Fruit fly (Drosophila melanogaster) whole organism, embryonic: ENCODE results near the gene pico.

Source experiments
- Bteb2 ChIP-seq: fragments of 200-800 bp; sonication (Bioruptor generic); optimal IDR thresholded peaks from 2 replicates; lab custom pipeline; 2016; ENCODE audit warnings: missing biosample characterization, missing genetic modification characterization
- CG10366 ChIP-seq: fragments of 200-800 bp; sonication (Bioruptor generic); IDR thresholded peaks from 2 replicates; pipeline ENCODE4 v1.3.6; 2022; ENCODE audit warnings: missing biosample characterization, missing genetic modification characterization
- CG10979 ChIP-seq: fragments of 200-800 bp; sonication (Bioruptor generic); optimal IDR thresholded peaks from 2 replicates; lab custom pipeline; 2018; ENCODE audit warnings: missing biosample characterization, mild to moderate bottlenecking, missing genetic modification characterization, moderate library complexity
- CG1233 ChIP-seq: fragments of 200-800 bp; sonication (Bioruptor generic); optimal IDR thresholded peaks from 4 replicates; lab custom pipeline; 2018; ENCODE audit warnings: missing biosample characterization, mild to moderate bottlenecking, missing genetic modification characterization
- CG13775 ChIP-seq: fragments of 200-800 bp; sonication (Bioruptor generic); optimal IDR thresholded peaks from 3 replicates; lab custom pipeline; 2017; ENCODE audit warnings: missing biosample characterization, mild to moderate bottlenecking, missing genetic modification characterization
- CG14710 ChIP-seq: fragments of 200-800 bp; sonication (Bioruptor generic); optimal IDR thresholded peaks from 3 replicates; lab custom pipeline; 2019; ENCODE audit warnings: missing biosample characterization, mild to moderate bottlenecking, missing genetic modification characterization, moderate library complexity
- CG15073 ChIP-seq: fragments of 200-800 bp; sonication (Bioruptor generic); optimal IDR thresholded peaks from 2 replicates; lab custom pipeline; 2016; ENCODE audit warnings: missing biosample characterization, missing genetic modification characterization
- CG15601 ChIP-seq: fragments of 200-800 bp; sonication (Bioruptor generic); optimal IDR thresholded peaks from 3 replicates; lab custom pipeline; 2019; ENCODE audit warnings: missing biosample characterization, mild to moderate bottlenecking, missing genetic modification characterization, moderate library complexity
- CG1647 ChIP-seq: fragments of 200-800 bp; sonication (Bioruptor generic); optimal IDR thresholded peaks from 3 replicates; lab custom pipeline; 2016; ENCODE audit warnings: missing biosample characterization, missing genetic modification characterization
- CG17359 ChIP-seq: fragments of 200-800 bp; sonication (Bioruptor generic); optimal IDR thresholded peaks from 3 replicates; lab custom pipeline; 2018; ENCODE audit warnings: missing biosample characterization, mild to moderate bottlenecking, missing genetic modification characterization, moderate library complexity
- CG17829 ChIP-seq: fragments of 200-800 bp; optimal IDR thresholded peaks from 2 replicates; lab custom pipeline; 2019; ENCODE audit warnings: missing biosample characterization, mild to moderate bottlenecking, missing genetic modification characterization, moderate library complexity
- CG2678 ChIP-seq: fragments of 200-800 bp; sonication (Bioruptor generic); optimal IDR thresholded peaks from 3 replicates; lab custom pipeline; 2019; ENCODE audit warnings: missing biosample characterization, mild to moderate bottlenecking, missing genetic modification characterization, moderate library complexity
- CG30403 ChIP-seq: fragments of 200-800 bp; sonication (Bioruptor generic); optimal IDR thresholded peaks from 3 replicates; lab custom pipeline; 2016; ENCODE audit warnings: missing biosample characterization, missing genetic modification characterization
- CG3163 ChIP-seq: fragments of 200-800 bp; sonication (Bioruptor generic); optimal IDR thresholded peaks from 3 replicates; lab custom pipeline; 2016; ENCODE audit warnings: missing biosample characterization, missing genetic modification characterization
- CG3726 ChIP-seq: fragments of 200-800 bp; sonication (Bioruptor generic); IDR thresholded peaks from 3 replicates; pipeline ENCODE4, ENCODE4 v1.3.6; 2022; ENCODE audit warnings: missing biosample characterization, missing genetic modification characterization
- CG3838 ChIP-seq: fragments of 200-800 bp; sonication (Bioruptor generic); optimal IDR thresholded peaks from 3 replicates; lab custom pipeline; 2016; ENCODE audit warnings: missing biosample characterization, missing genetic modification characterization
- CG43689 ChIP-seq: fragments of 200-800 bp; sonication (Bioruptor generic); IDR thresholded peaks from 2 replicates; pipeline ENCODE4 v1.3.6; 2022; ENCODE audit warnings: missing biosample characterization, missing genetic modification characterization
- CG4617 ChIP-seq: fragments of 200-800 bp; sonication (Bioruptor generic); optimal IDR thresholded peaks from 3 replicates; lab custom pipeline; 2016; ENCODE audit warnings: missing biosample characterization, missing genetic modification characterization, borderline replicate concordance
- CG5180 ChIP-seq: fragments of 200-800 bp; sonication (Bioruptor generic); optimal IDR thresholded peaks from 3 replicates; lab custom pipeline; 2017; ENCODE audit warnings: missing biosample characterization, missing genetic modification characterization, mild to moderate bottlenecking, moderate library complexity, missing genetic modification reagents
- CG5953 ChIP-seq: fragments of 200-800 bp; sonication (Bioruptor generic); IDR thresholded peaks from 2 replicates; pipeline ENCODE4 v1.3.6; 2022; ENCODE audit warnings: missing biosample characterization, missing genetic modification characterization
- CG9932 ChIP-seq: fragments of 200-800 bp; sonication (Bioruptor generic); IDR thresholded peaks from 2 replicates; pipeline ENCODE4 v1.3.6; 2022; ENCODE audit warnings: missing biosample characterization, missing genetic modification characterization
- Camta ChIP-seq: fragments of 200-800 bp; sonication (Bioruptor generic); optimal IDR thresholded peaks from 2 replicates; lab custom pipeline; 2016; ENCODE audit warnings: missing biosample characterization, missing genetic modification characterization
- D19A ChIP-seq: fragments of 200-800 bp; optimal IDR thresholded peaks from 3 replicates; lab custom pipeline; 2019; ENCODE audit warnings: missing biosample characterization, mild to moderate bottlenecking, missing genetic modification characterization, moderate library complexity
- Dad ChIP-seq: fragments of 200-800 bp; sonication (Bioruptor generic); optimal IDR thresholded peaks from 3 replicates; lab custom pipeline; 2016; ENCODE audit warnings: missing biosample characterization, missing genetic modification characterization
- Doc2 ChIP-seq: fragments of 200-800 bp; sonication (Bioruptor generic); IDR thresholded peaks from 2 replicates; pipeline ENCODE4 v1.3.6; 2022; ENCODE audit warnings: missing biosample characterization, missing genetic modification characterization
- Drgx ChIP-seq: fragments of 200-800 bp; sonication (Bioruptor generic); IDR thresholded peaks from 2 replicates; pipeline ENCODE4 v1.3.6; 2022; ENCODE audit warnings: missing biosample characterization, missing genetic modification characterization
- Ets97D ChIP-seq: fragments of 200-800 bp; sonication (Bioruptor generic); optimal IDR thresholded peaks from 3 replicates; lab custom pipeline; 2016; ENCODE audit warnings: missing biosample characterization, missing genetic modification characterization
- Fer2 ChIP-seq: fragments of 200-800 bp; sonication (Bioruptor generic); optimal IDR thresholded peaks from 2 replicates; lab custom pipeline; 2018; ENCODE audit warnings: missing biosample characterization, mild to moderate bottlenecking, missing genetic modification characterization, moderate library complexity
- H15 ChIP-seq: fragments of 200-800 bp; sonication (Bioruptor generic); IDR thresholded peaks from 3 replicates; pipeline ENCODE4 v1.3.6; 2022; ENCODE audit warnings: missing biosample characterization, missing genetic modification characterization
- HLH3B ChIP-seq: fragments of 200-800 bp; sonication (Bioruptor generic); IDR thresholded peaks from 2 replicates; pipeline ENCODE4 v1.3.6; 2022; ENCODE audit warnings: missing biosample characterization, missing genetic modification characterization
- Hand ChIP-seq: fragments of 200-800 bp; sonication (Bioruptor generic); optimal IDR thresholded peaks from 2 replicates; lab custom pipeline; 2017; ENCODE audit warnings: mild to moderate bottlenecking, missing biosample characterization, missing genetic modification reagents, missing genetic modification characterization
- HmgZ ChIP-seq: fragments of 200-800 bp; sonication (Bioruptor generic); optimal IDR thresholded peaks from 2 replicates; lab custom pipeline; 2018; ENCODE audit warnings: missing biosample characterization, mild to moderate bottlenecking, missing genetic modification characterization
- Hr51 ChIP-seq, 2 experiments: fragments of 200-800 bp; sonication (Bioruptor generic); optimal IDR thresholded peaks; 2 replicates in 1 of 2; 3 replicates in 1 of 2; lab custom pipeline; 2016 to 2018; ENCODE audit warnings: missing biosample characterization in 2 of 2, missing genetic modification characterization in 2 of 2, mild to moderate bottlenecking in 1 of 2, moderate library complexity in 1 of 2
- Nf-YB ChIP-seq: fragments of 200-800 bp; sonication (Bioruptor generic); optimal IDR thresholded peaks from 3 replicates; lab custom pipeline; 2019; ENCODE audit warnings: missing biosample characterization, mild to moderate bottlenecking, missing genetic modification characterization, moderate library complexity
- Oli ChIP-seq: fragments of 200-800 bp; sonication (Bioruptor generic); optimal IDR thresholded peaks from 2 replicates; lab custom pipeline; 2018; ENCODE audit warnings: missing biosample characterization, mild to moderate bottlenecking, missing genetic modification characterization, moderate library complexity
- Optix ChIP-seq: fragments of 200-800 bp; sonication (Bioruptor generic); IDR thresholded peaks from 3 replicates; pipeline ENCODE4 v1.3.6; 2022; ENCODE audit warnings: missing biosample characterization, missing genetic modification characterization
- PHDP ChIP-seq: fragments of 200-800 bp; sonication (Bioruptor generic); optimal IDR thresholded peaks from 3 replicates; lab custom pipeline; 2018; ENCODE audit warnings: missing biosample characterization, mild to moderate bottlenecking, missing genetic modification characterization, moderate library complexity
- Ssrp ChIP-seq: fragments of 200-800 bp; sonication (Bioruptor generic); optimal IDR thresholded peaks from 2 replicates; lab custom pipeline; 2018; ENCODE audit warnings: missing biosample characterization, mild to moderate bottlenecking, missing genetic modification characterization, moderate library complexity
- TFAM ChIP-seq: fragments of 200-800 bp; sonication (Bioruptor generic); optimal IDR thresholded peaks from 2 replicates; lab custom pipeline; 2017; ENCODE audit warnings: missing biosample characterization, missing genetic modification characterization, inconsistent platforms
- ac ChIP-seq: fragments of 200-800 bp; sonication (Bioruptor generic); optimal IDR thresholded peaks from 3 replicates; lab custom pipeline; 2017; ENCODE audit warnings: missing biosample characterization, mild to moderate bottlenecking, missing genetic modification characterization
- bab2 ChIP-seq: fragments of 200-800 bp; sonication (Bioruptor generic); optimal IDR thresholded peaks from 2 replicates; lab custom pipeline; 2016; ENCODE audit warnings: missing biosample characterization, missing genetic modification characterization
- da ChIP-seq: fragments of 200-800 bp; sonication (Bioruptor generic); optimal IDR thresholded peaks from 2 replicates; lab custom pipeline; 2016; ENCODE audit warnings: missing biosample characterization, missing genetic modification characterization
- dpn ChIP-seq, 2 experiments: fragments of 200-800 bp; sonication (Bioruptor generic); optimal IDR thresholded peaks; 3 replicates each; lab custom pipeline; 2016; ENCODE audit warnings: missing biosample characterization in 2 of 2, missing genetic modification characterization in 2 of 2
- gcm ChIP-seq: fragments of 200-800 bp; sonication (Bioruptor generic); optimal IDR thresholded peaks from 2 replicates; lab custom pipeline; 2019; ENCODE audit warnings: missing biosample characterization, mild to moderate bottlenecking, missing genetic modification characterization, moderate library complexity
- hth ChIP-seq: fragments of >200 bp; optimal IDR thresholded peaks from 2 replicates; lab custom pipeline; 2017; ENCODE audit warnings: inconsistent platforms
- mirr ChIP-seq: fragments of 200-800 bp; sonication (Bioruptor generic); optimal IDR thresholded peaks from 3 replicates; lab custom pipeline; 2018; ENCODE audit warnings: missing biosample characterization, mild to moderate bottlenecking, missing genetic modification characterization
- mld ChIP-seq: fragments of 200-800 bp; sonication (Bioruptor generic); IDR thresholded peaks from 3 replicates; pipeline ENCODE4 v1.3.6; 2022; ENCODE audit warnings: missing biosample characterization, missing genetic modification characterization; ENCODE audit not compliant: partially characterized antibody
- nerfin-2 ChIP-seq: fragments of 200-800 bp; sonication (Bioruptor generic); IDR thresholded peaks from 2 replicates; pipeline ENCODE4 v1.3.6; 2022; ENCODE audit warnings: missing biosample characterization, missing genetic modification characterization; ENCODE audit not compliant: partially characterized antibody
- phol ChIP-seq: fragments of 200-800 bp; sonication (Bioruptor generic); optimal IDR thresholded peaks from 3 replicates; lab custom pipeline; 2018; ENCODE audit warnings: missing biosample characterization, mild to moderate bottlenecking, missing genetic modification characterization, moderate library complexity
- rib ChIP-seq: fragments of 200-800 bp; sonication (Bioruptor generic); IDR thresholded peaks from 2 replicates; pipeline ENCODE4 v1.3.6; 2022; ENCODE audit warnings: missing biosample characterization, missing genetic modification characterization
- seq ChIP-seq: fragments of 200-800 bp; sonication (Bioruptor generic); IDR thresholded peaks from 2 replicates; pipeline ENCODE4 v1.3.6; 2022; ENCODE audit warnings: missing biosample characterization, missing genetic modification characterization

pico gene

dm6 chrX:19875059-19875458 lies 23.2 kb upstream of the pico start (continued):
- no peak for TF ChIP-seq H15
- TF ChIP-seq Ssrp (tag; lab: Kevin White, UChicago) = peak; percentile 39
- no peak for TF ChIP-seq Doc2 (GFP tag; lab: Robert Waterston, UW)
- TF ChIP-seq CG2678 = peak; percentile 53
- TF ChIP-seq HmgZ (tag; lab: Kevin White, UChicago) = no peak
- peak; percentile 16 for TF ChIP-seq gcm
- peak; percentile 14 for TF ChIP-seq CG14710 (tag; lab: Kevin White, UChicago)
- no peak for TF ChIP-seq CG43689 (GFP tag; lab: Robert Waterston, UW)
- peak; percentile 93 for TF ChIP-seq Drgx (GFP tag; lab: Robert Waterston, UW)
- no peak for TF ChIP-seq CG1647
- no peak for TF ChIP-seq Camta (GFP tag; lab: Kevin White, UChicago)
- peak; percentile 24 for TF ChIP-seq CG17829 (tag; lab: Kevin White, UChicago)
- no peak for TF ChIP-seq Hand
- TF ChIP-seq hth = no peak
- TF ChIP-seq HLH3B = 0 out of 2 replicates have a peak, but pooled peaks have one; percentile 9
- TF ChIP-seq bab2 (GFP tag; lab: Kevin White, UChicago) = no peak
- peak; percentile 27 for TF ChIP-seq CG15601 (tag; lab: Kevin White, UChicago)
- TF ChIP-seq phol (tag; lab: Kevin White, UChicago) = peak; percentile 54
- no peak for TF ChIP-seq CG3726
- peak; percentile 29 for TF ChIP-seq CG17359 (tag; lab: Kevin White, UChicago)
- no peak for TF ChIP-seq Bteb2 (GFP tag; lab: Kevin White, UChicago)
- TF ChIP-seq Optix (GFP tag; lab: Robert Waterston, UW) = no peak
- no peak for TF ChIP-seq CG1233 (GFP tag; lab: Kevin White, UChicago)
- no peak for TF ChIP-seq CG5953
- no peak for TF ChIP-seq CG9932 (GFP tag; lab: Robert Waterston, UW)
- TF ChIP-seq rib (GFP tag; lab: Robert Waterston, UW) = no peak
- no peak for TF ChIP-seq ac (GFP tag; lab: Kevin White, UChicago)
- TF ChIP-seq TFAM (GFP tag; lab: Kevin White, UChicago) = no peak
- no peak for TF ChIP-seq nerfin-2 (GFP tag; lab: Robert Waterston, UW)
- TF ChIP-seq Hr51 (GFP tag; optimal IDR thresholded peaks at IDR 0.05; lab: Kevin White, UChicago) = peak in 1 of 2 experiments; percentile 49
- no peak for TF ChIP-seq seq (GFP tag; lab: Robert Waterston, UW)
- no peak for TF ChIP-seq CG3163 (GFP tag; lab: Kevin White, UChicago)
- no peak for TF ChIP-seq Fer2 (tag; lab: Kevin White, UChicago)
- peak; percentile 56 for TF ChIP-seq PHDP
- TF ChIP-seq dpn (GFP tag; optimal IDR thresholded peaks at IDR 0.05; lab: Kevin White, UChicago) = peak in 1 of 2 experiments; percentile 2
- no peak for TF ChIP-seq Dad (GFP tag; lab: Kevin White, UChicago)
- TF ChIP-seq CG5180 (GFP tag; lab: Kevin White, UChicago) = peak; percentile 1
- TF ChIP-seq D19A (tag; lab: Kevin White, UChicago) = peak; percentile 44
- TF ChIP-seq Nf-YB (GFP tag; lab: Kevin White, UChicago) = peak; percentile 27
- no peak for TF ChIP-seq mld (GFP tag; lab: Robert Waterston, UW)
- no peak for TF ChIP-seq CG3838 (GFP tag; lab: Kevin White, UChicago)
- TF ChIP-seq Oli = peak; percentile 48
- no peak for TF ChIP-seq CG4617
- TF ChIP-seq CG15073 = no peak
- TF ChIP-seq CG10979 (tag; lab: Kevin White, UChicago) = peak; percentile 50
- no peak for TF ChIP-seq mirr (GFP tag; lab: Kevin White, UChicago)
- TF ChIP-seq CG13775 (GFP tag; lab: Kevin White, UChicago) = no peak
- no peak for TF ChIP-seq Ets97D (GFP tag; lab: Kevin White, UChicago)
- no peak for TF ChIP-seq da (GFP tag; lab: Kevin White, UChicago)
- TF ChIP-seq CG10366 (GFP tag; lab: Robert Waterston, UW) = no peak
- peak; percentile 21 for TF ChIP-seq CG30403 (GFP tag; lab: Kevin White, UChicago)
